Worm (Caenorhabditis elegans): Measurements from ENCODE around the gene vps-8.

DNA sequence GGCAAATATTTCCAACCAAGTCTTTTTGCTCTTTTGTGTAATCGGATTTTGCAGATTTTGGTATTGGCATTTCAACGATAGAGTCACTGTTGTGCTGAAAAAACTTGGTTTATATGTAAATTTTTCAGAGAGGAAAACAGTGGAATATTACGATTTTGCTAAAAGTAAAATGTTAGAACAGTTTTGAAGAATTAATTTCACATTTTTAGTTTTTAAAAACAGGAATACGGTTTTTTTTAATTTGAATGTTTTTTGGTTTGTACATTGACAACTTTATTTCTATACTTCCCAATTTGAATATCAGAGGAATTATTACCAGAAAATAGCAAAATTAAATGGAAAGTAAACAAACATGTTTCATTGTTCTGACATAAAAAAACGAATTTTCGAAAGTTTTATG is 23.2 kb downstream of the vps-8 start, which contains the start of gene dnj-26:
- no peak for TF ChIP-seq lin-39 (tag; optimal IDR thresholded peaks at IDR 0.05)
- TF ChIP-seq ZK546.5 (tag; optimal IDR thresholded peaks at IDR 0.05) = no peak
- TF ChIP-seq sma-3 (GFP tag; optimal IDR thresholded peaks at IDR 0.05) = no peak
- no peak for TF ChIP-seq dmd-4 (tag; optimal IDR thresholded peaks at IDR 0.05)
- TF ChIP-seq unc-39 (tag; optimal IDR thresholded peaks at IDR 0.05) = no peak
- TF ChIP-seq mbf-1 (tag; optimal IDR thresholded peaks at IDR 0.05) = no peak
- TF ChIP-seq mdl-1 (tag; optimal IDR thresholded peaks at IDR 0.05) = no peak
- no peak for TF ChIP-seq F13H6.1 (tag; optimal IDR thresholded peaks at IDR 0.05)
- TF ChIP-seq ztf-11 (tag; optimal IDR thresholded peaks at IDR 0.05) = no peak
- TF ChIP-seq zag-1 (tag; optimal IDR thresholded peaks at IDR 0.05) = no peak
- TF ChIP-seq nhr-25 (tag; optimal IDR thresholded peaks at IDR 0.05) = no peak
- no peak for TF ChIP-seq ceh-16 (tag; optimal IDR thresholded peaks at IDR 0.05)
- no peak for TF ChIP-seq elt-3 (tag; optimal IDR thresholded peaks at IDR 0.05)

Measured in whole organism, L2 larva.